Worm (Caenorhabditis elegans): ENCODE measurements around the gene ceh-81.

DNA sequence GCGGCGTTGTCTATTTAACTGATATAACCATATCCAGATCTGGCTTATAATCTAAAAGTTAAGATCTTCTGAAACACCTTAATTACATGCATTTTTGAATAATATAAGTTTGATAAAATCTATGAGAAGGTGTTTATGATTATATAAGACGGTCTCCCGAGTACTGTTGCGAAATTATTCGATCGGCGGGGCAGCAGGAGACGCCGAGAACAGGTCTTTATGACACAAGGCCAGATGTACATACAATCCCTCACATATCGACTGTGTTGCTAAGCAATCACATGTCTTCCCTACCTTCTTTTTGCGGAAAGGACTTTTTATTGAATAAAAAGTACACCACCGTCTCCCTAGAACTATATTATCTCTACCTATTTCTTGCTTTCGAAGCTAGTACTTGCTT, 26.4 kb downstream of the ceh-81 start, which contains the start of gene fbxb-53:
- TF ChIP-seq lir-3 (tag; optimal IDR thresholded peaks at IDR 0.05; ENCODE audit: poor library complexity) (no peak), egl-27 (tag; optimal IDR thresholded peaks at IDR 0.05) (no peak), unc-86 (tag; optimal IDR thresholded peaks at IDR 0.05) (no peak), jun-1 (tag; optimal IDR thresholded peaks at IDR 0.05) (no peak), nhr-20 (tag; optimal IDR thresholded peaks at IDR 0.05) (no peak), nhr-11 (tag; optimal IDR thresholded peaks at IDR 0.05) (no peak), snpc-4 (tag; optimal IDR thresholded peaks at IDR 0.05) (no peak), lin-39 (tag; optimal IDR thresholded peaks at IDR 0.05) (no peak), fkh-10 (GFP tag; optimal IDR thresholded peaks at IDR 0.05) (no peak), nhr-12 (tag; optimal IDR thresholded peaks at IDR 0.05) (no peak), ceh-90 (tag; optimal IDR thresholded peaks at IDR 0.05) (no peak)

Measured in whole organism, L1 larva.